Worm (Caenorhabditis elegans) whole organism, L4 larva: Measurements from ENCODE around the gene W06H8.2.

ENCODE experiments used
- Y5F2A.4 ChIP-seq: fragments of 200-800 bp; sonication (Bioruptor generic); optimal IDR thresholded peaks from 2 replicates; lab custom pipeline; 2018; ENCODE audit warnings: mild to moderate bottlenecking, missing genetic modification characterization, missing compliant biosample characterization
- dpl-1 ChIP-seq: fragments of 150-350 bp; optimal IDR thresholded peaks from 2 replicates; lab custom pipeline; 2014; ENCODE audit warnings: missing biosample characterization, missing genetic modification reagents, missing genetic modification characterization
- nhr-25 ChIP-seq: sonication (generic microtip); optimal IDR thresholded peaks from 2 replicates; lab custom pipeline; 2017; ENCODE audit warnings: missing genetic modification characterization, mild to moderate bottlenecking, missing compliant biosample characterization, antibody characterized with exemption, moderate library complexity, borderline replicate concordance; ENCODE audit not compliant: insufficient read depth
- sdz-12 ChIP-seq: fragments of 200-800 bp; sonication (Bioruptor generic); optimal IDR thresholded peaks from 2 replicates; lab custom pipeline; 2018; ENCODE audit warnings: mild to moderate bottlenecking, missing genetic modification characterization, missing compliant biosample characterization

ce11 chrV:6224494-6224959 is 18.0 kb downstream of the W06H8.2 start:
- TF ChIP-seq sdz-12 (GFP tag; lab: Kevin White, UChicago) (no peak), Y5F2A.4 (no peak), dpl-1 (GFP tag; lab: Kevin White, UChicago) (peak; percentile 54), nhr-25 (tag; lab: Kevin White, UChicago) (peak; percentile 92)
